Fruit fly (Drosophila melanogaster) whole organism, prepupa: ENCODE results near the gene CG6765.

Source experiments
- CG10631 ChIP-seq: fragments of 200-800 bp; sonication (Bioruptor generic); optimal IDR thresholded peaks from 2 replicates; lab custom pipeline; 2016; ENCODE audit warnings: missing biosample characterization, missing genetic modification characterization
- CG10669 ChIP-seq: fragments of 200-800 bp; sonication (Bioruptor generic); optimal IDR thresholded peaks from 3 replicates; lab custom pipeline; 2018; ENCODE audit warnings: missing biosample characterization, mild to moderate bottlenecking, missing genetic modification characterization, moderate library complexity
- CG11294 ChIP-seq: fragments of 200-800 bp; sonication (Bioruptor generic); IDR thresholded peaks from 2 replicates; pipeline ENCODE4 v1.3.6; 2022; ENCODE audit warnings: missing biosample characterization, missing genetic modification characterization
- CG11762 ChIP-seq: fragments of 200-800 bp; sonication (Bioruptor generic); optimal IDR thresholded peaks from 3 replicates; lab custom pipeline; 2016; ENCODE audit warnings: missing biosample characterization, missing genetic modification characterization; ENCODE audit not compliant: insufficient read depth
- CG11902 ChIP-seq: fragments of 200-800 bp; sonication (Bioruptor generic); optimal IDR thresholded peaks from 3 replicates; lab custom pipeline; 2016; ENCODE audit warnings: missing biosample characterization, missing genetic modification characterization
- CG15336 ChIP-seq: fragments of 200-800 bp; sonication (Bioruptor generic); IDR thresholded peaks from 2 replicates; pipeline ENCODE4 v1.3.6; 2022; ENCODE audit warnings: missing biosample characterization, missing genetic modification characterization
- CG3032 ChIP-seq: fragments of 200-800 bp; optimal IDR thresholded peaks from 2 replicates; lab custom pipeline; 2019; ENCODE audit warnings: missing biosample characterization, mild to moderate bottlenecking, missing genetic modification characterization, moderate library complexity
- CG31627 ChIP-seq: fragments of 200-800 bp; sonication (Bioruptor generic); optimal IDR thresholded peaks from 3 replicates; lab custom pipeline; 2016; ENCODE audit warnings: missing biosample characterization, missing genetic modification characterization
- CG32006 ChIP-seq: fragments of 200-800 bp; sonication (Bioruptor generic); optimal IDR thresholded peaks from 3 replicates; lab custom pipeline; 2017; ENCODE audit warnings: missing biosample characterization, mild to moderate bottlenecking, missing genetic modification characterization
- CG34406 ChIP-seq: fragments of 200-800 bp; sonication (Bioruptor generic); optimal IDR thresholded peaks from 3 replicates; lab custom pipeline; 2016; ENCODE audit warnings: missing biosample characterization, missing genetic modification characterization
- CG3919 ChIP-seq: fragments of 200-800 bp; sonication (Bioruptor generic); optimal IDR thresholded peaks from 3 replicates; lab custom pipeline; 2016; ENCODE audit warnings: missing biosample characterization, missing genetic modification characterization
- CG4318 ChIP-seq: fragments of 200-800 bp; sonication (Bioruptor generic); optimal IDR thresholded peaks from 3 replicates; lab custom pipeline; 2017; ENCODE audit warnings: missing biosample characterization, mild to moderate bottlenecking, missing genetic modification characterization
- CG6163 ChIP-seq: fragments of 200-800 bp; sonication (Bioruptor generic); IDR thresholded peaks from 3 replicates; pipeline ENCODE4 v1.3.6; 2022; ENCODE audit warnings: missing biosample characterization, missing genetic modification characterization
- CG6276 ChIP-seq: fragments of 200-800 bp; sonication (Bioruptor generic); optimal IDR thresholded peaks from 2 replicates; lab custom pipeline; 2017; ENCODE audit warnings: missing biosample characterization, mild to moderate bottlenecking, missing genetic modification characterization
- CG6792 ChIP-seq: fragments of 200-800 bp; sonication (Bioruptor generic); optimal IDR thresholded peaks from 3 replicates; lab custom pipeline; 2016; ENCODE audit warnings: missing biosample characterization, missing genetic modification characterization
- CG6808 ChIP-seq: fragments of 200-800 bp; sonication (Bioruptor generic); optimal IDR thresholded peaks from 3 replicates; lab custom pipeline; 2017; ENCODE audit warnings: missing biosample characterization, missing genetic modification characterization, mild to moderate bottlenecking, moderate library complexity, missing genetic modification reagents
- CG6854 ChIP-seq: fragments of 200-800 bp; sonication (Bioruptor generic); optimal IDR thresholded peaks from 2 replicates; lab custom pipeline; 2017; ENCODE audit warnings: missing biosample characterization, mild to moderate bottlenecking, missing genetic modification characterization
- CG7368 ChIP-seq: fragments of 200-800 bp; sonication (Bioruptor generic); optimal IDR thresholded peaks from 3 replicates; lab custom pipeline; 2016; ENCODE audit warnings: missing biosample characterization, missing genetic modification characterization
- CG8119 ChIP-seq: fragments of 200-800 bp; sonication (Bioruptor generic); IDR thresholded peaks from 3 replicates; pipeline ENCODE4 v1.3.6; 2022; ENCODE audit warnings: missing biosample characterization, missing genetic modification characterization
- CG9139 ChIP-seq: fragments of 200-800 bp; sonication (Bioruptor generic); optimal IDR thresholded peaks from 3 replicates; lab custom pipeline; 2017; ENCODE audit warnings: missing biosample characterization, mild to moderate bottlenecking, missing genetic modification characterization
- Eip75B ChIP-seq: fragments of 200-800 bp; sonication (Bioruptor generic); optimal IDR thresholded peaks from 3 replicates; lab custom pipeline; 2016; ENCODE audit warnings: missing biosample characterization, missing genetic modification characterization
- Eip78C ChIP-seq: fragments of 200-800 bp; sonication (Bioruptor generic); peaks from one replicate; lab custom pipeline; 2016; ENCODE audit warnings: missing biosample characterization, missing genetic modification characterization
- Eip93F ChIP-seq: fragments of 200-800 bp; sonication (Bioruptor generic); optimal IDR thresholded peaks from 2 replicates; lab custom pipeline; 2016; ENCODE audit warnings: missing biosample characterization, mild to moderate bottlenecking, missing genetic modification characterization
- Gug ChIP-seq: fragments of 200-800 bp; sonication (Bioruptor generic); IDR thresholded peaks from 2 replicates; pipeline ENCODE4 v1.3.6; 2022; ENCODE audit warnings: missing biosample characterization, missing genetic modification characterization
- Hr38 ChIP-seq: sonication (Bioruptor generic); optimal IDR thresholded peaks from 2 replicates; lab custom pipeline; 2016; ENCODE audit warnings: missing biosample characterization, missing genetic modification characterization
- Hr39 ChIP-seq: fragments of 200-800 bp; sonication (Bioruptor generic); optimal IDR thresholded peaks from 2 replicates; lab custom pipeline; 2016; ENCODE audit warnings: missing biosample characterization, missing genetic modification characterization
- Hr4 ChIP-seq: fragments of 200-800 bp; sonication (Bioruptor generic); optimal IDR thresholded peaks from 3 replicates; lab custom pipeline; 2016; ENCODE audit warnings: missing biosample characterization, missing genetic modification characterization
- OdsH ChIP-seq: fragments of 200-800 bp; sonication (Bioruptor generic); optimal IDR thresholded peaks from 3 replicates; lab custom pipeline; 2016; ENCODE audit warnings: missing biosample characterization, missing genetic modification characterization
- Smox ChIP-seq: fragments of 200-800 bp; sonication (Bioruptor generic); optimal IDR thresholded peaks from 3 replicates; lab custom pipeline; 2016; ENCODE audit warnings: missing biosample characterization, missing genetic modification characterization
- Sox102F ChIP-seq: fragments of 200-800 bp; sonication (Bioruptor generic); optimal IDR thresholded peaks from 2 replicates; lab custom pipeline; 2016; ENCODE audit warnings: missing biosample characterization, mild to moderate bottlenecking, missing genetic modification characterization
- Sox14 ChIP-seq: fragments of 200-800 bp; sonication (Bioruptor generic); optimal IDR thresholded peaks from 3 replicates; lab custom pipeline; 2016; ENCODE audit warnings: missing biosample characterization, missing genetic modification characterization
- Sox15 ChIP-seq: fragments of 200-800 bp; sonication (Bioruptor generic); optimal IDR thresholded peaks from 3 replicates; lab custom pipeline; 2016; ENCODE audit warnings: missing biosample characterization, missing genetic modification characterization
- achi ChIP-seq: fragments of 200-800 bp; sonication (Bioruptor generic); optimal IDR thresholded peaks from 3 replicates; lab custom pipeline; 2016; ENCODE audit warnings: missing biosample characterization, missing genetic modification characterization
- cyc ChIP-seq: fragments of 200-800 bp; sonication (Bioruptor generic); optimal IDR thresholded peaks from 3 replicates; lab custom pipeline; 2016; ENCODE audit warnings: missing biosample characterization, missing genetic modification characterization
- dac ChIP-seq: fragments of 200-800 bp; sonication (Bioruptor generic); optimal IDR thresholded peaks from 2 replicates; lab custom pipeline; 2017; ENCODE audit warnings: missing biosample characterization, mild to moderate bottlenecking, missing genetic modification characterization
- eg ChIP-seq: fragments of 200-800 bp; sonication (Bioruptor generic); IDR thresholded peaks from 3 replicates; pipeline ENCODE4 v1.3.6; 2022; ENCODE audit warnings: missing biosample characterization, missing genetic modification characterization
- fd59A ChIP-seq: fragments of 200-800 bp; sonication (Bioruptor generic); optimal IDR thresholded peaks from 2 replicates; lab custom pipeline; 2017; ENCODE audit warnings: missing biosample characterization, mild to moderate bottlenecking, missing genetic modification characterization, missing genetic modification reagents
- fd85E ChIP-seq: fragments of 200-800 bp; sonication (Bioruptor generic); optimal IDR thresholded peaks from 3 replicates; lab custom pipeline; 2016; ENCODE audit warnings: missing biosample characterization, missing genetic modification characterization
- lz ChIP-seq: fragments of 200-800 bp; sonication (Bioruptor generic); optimal IDR thresholded peaks from 3 replicates; lab custom pipeline; 2016; ENCODE audit warnings: missing biosample characterization, missing genetic modification characterization
- pdm3 ChIP-seq: fragments of 200-800 bp; sonication (Bioruptor generic); optimal IDR thresholded peaks from 3 replicates; lab custom pipeline; 2016; ENCODE audit warnings: missing biosample characterization, missing genetic modification characterization
- salr ChIP-seq, 2 experiments: fragments of 200-800 bp; sonication (Bioruptor generic); optimal IDR thresholded peaks; 3 replicates each; lab custom pipeline; 2016 to 2018; ENCODE audit warnings: missing biosample characterization in 2 of 2, missing genetic modification characterization in 2 of 2, mild to moderate bottlenecking in 1 of 2
- spab ChIP-seq: fragments of 200-800 bp; sonication (Bioruptor generic); optimal IDR thresholded peaks from 2 replicates; lab custom pipeline; 2017; ENCODE audit warnings: missing biosample characterization, mild to moderate bottlenecking, missing genetic modification characterization, missing genetic modification reagents
- ss ChIP-seq, 2 experiments: fragments of 200-800 bp; sonication (Bioruptor generic); optimal IDR thresholded peaks; 2 replicates in 1 of 2; 3 replicates in 1 of 2; lab custom pipeline; 2017 to 2018; ENCODE audit warnings: mild to moderate bottlenecking in 2 of 2, missing biosample characterization in 2 of 2, missing genetic modification characterization in 2 of 2, moderate library complexity in 1 of 2
- svp ChIP-seq: fragments of 200-800 bp; sonication (Bioruptor generic); peaks from one replicate; lab custom pipeline; 2016; ENCODE audit warnings: missing biosample characterization, missing genetic modification characterization
- topi ChIP-seq: fragments of 200-800 bp; sonication (Bioruptor generic); optimal IDR thresholded peaks from 3 replicates; lab custom pipeline; 2016; ENCODE audit warnings: missing biosample characterization, missing genetic modification characterization
- vri ChIP-seq: fragments of 200-800 bp; sonication (Bioruptor generic); optimal IDR thresholded peaks from 3 replicates; lab custom pipeline; 2016; ENCODE audit warnings: missing biosample characterization, mild to moderate bottlenecking, missing genetic modification characterization

The CG6765 gene

dm6 chr3L:8512428-8512827 is at the start of gene CG6765:
CG6765 (plus strand) TSS chr3L:8512767.
- TF ChIP-seq Smox (no peak), CG6792 (GFP tag; lab: Kevin White, UChicago) (no peak), CG6163 (GFP tag; lab: Robert Waterston, UW) (no peak), CG15336 (no peak), CG3919 (GFP tag; lab: Kevin White, UChicago) (no peak)

- TF ChIP-seq CG3919 (GFP tag; lab: Kevin White, UChicago) = no peak
- TF ChIP-seq OdsH (GFP tag; lab: Kevin White, UChicago) = no peak
- TF ChIP-seq CG31627 = no peak
- TF ChIP-seq CG9139 (GFP tag; lab: Kevin White, UChicago) = no peak
- TF ChIP-seq ss (GFP tag; optimal IDR thresholded peaks at IDR 0.05; lab: Kevin White, UChicago) = no peak
- no peak for TF ChIP-seq CG6808 (GFP tag; lab: Kevin White, UChicago)
- TF ChIP-seq Smox = no peak
- TF ChIP-seq Sox102F (GFP tag; lab: Kevin White, UChicago) = peak; percentile 28
- no peak for TF ChIP-seq CG11294 (GFP tag; lab: Robert Waterston, UW)
- TF ChIP-seq CG8119 = no peak
- no peak for TF ChIP-seq dac (GFP tag; lab: Kevin White, UChicago)
- TF ChIP-seq svp (GFP tag; lab: Kevin White, UChicago) = peak; percentile 69
- no peak for TF ChIP-seq achi (GFP tag; lab: Kevin White, UChicago)
- TF ChIP-seq CG10669 = no peak
- TF ChIP-seq Eip75B = no peak
These were observed 31.6 kb upstream of the CG6765 start for dm6 chr3L:8480944-8481343.

- TF ChIP-seq Sox14 (GFP tag; lab: Kevin White, UChicago) (peak; percentile 76), salr (GFP tag; optimal IDR thresholded peaks at IDR 0.05; lab: Kevin White, UChicago) (peak; percentile 16 to 42), svp (GFP tag; lab: Kevin White, UChicago) (no peak), Eip93F (GFP tag; lab: Kevin White, UChicago) (no peak), CG34406 (GFP tag; lab: Kevin White, UChicago) (peak; percentile 60), CG10631 (GFP tag; lab: Kevin White, UChicago) (no peak), CG11902 (GFP tag; lab: Kevin White, UChicago) (no peak), spab (GFP tag; lab: Kevin White, UChicago) (no peak), dac (GFP tag; lab: Kevin White, UChicago) (no peak), CG8119 (peak; percentile 71; the same call in 2 of the 3 replicates), Smox (no peak), Gug (GFP tag; lab: Robert Waterston, UW) (peak; percentile 52), ss (GFP tag; optimal IDR thresholded peaks at IDR 0.05; lab: Kevin White, UChicago) (peak; percentile 33 to 55), topi (GFP tag; lab: Kevin White, UChicago) (peak; percentile 69), CG32006 (GFP tag; lab: Kevin White, UChicago) (no peak), CG6163 (GFP tag; lab: Robert Waterston, UW) (peak; percentile 78), CG4318 (no peak), CG6854 (peak; percentile 6), Sox15 (peak; percentile 19), Hr38 (no peak), CG6792 (GFP tag; lab: Kevin White, UChicago) (peak; percentile 56), Hr39 (GFP tag; lab: Kevin White, UChicago) (no peak), CG7368 (GFP tag; lab: Kevin White, UChicago) (peak; percentile 14), cyc (GFP tag; lab: Kevin White, UChicago) (peak; percentile 57), Eip75B (no peak), CG11294 (GFP tag; lab: Robert Waterston, UW) (no peak; the same call in 1 of the 2 replicates), lz (peak; percentile 70), CG10669 (peak; percentile 54), Sox102F (GFP tag; lab: Kevin White, UChicago) (no peak), fd85E (GFP tag; lab: Kevin White, UChicago) (no peak), CG11762 (GFP tag; lab: Kevin White, UChicago) (peak; percentile 38), pdm3 (GFP tag; lab: Kevin White, UChicago) (no peak), CG6276 (GFP tag; lab: Kevin White, UChicago) (no peak), CG6808 (GFP tag; lab: Kevin White, UChicago) (no peak), CG15336 (peak; percentile 79), eg (peak; percentile 81), CG9139 (GFP tag; lab: Kevin White, UChicago) (peak; percentile 19), fd59A (GFP tag; lab: Kevin White, UChicago) (no peak), Hr4 (no peak), vri (no peak), CG3919 (GFP tag; lab: Kevin White, UChicago) (no peak), CG3032 (tag; lab: Kevin White, UChicago) (peak; percentile 52), Eip78C (GFP tag; lab: Kevin White, UChicago) (peak; percentile 92)
These were observed 5.6 kb upstream of the CG6765 start, which contains the start of gene CG43163 for dm6 chr3L:8506975-8507441. CG43163 (minus strand) TSS chr3L:8507146.
